Worm (Caenorhabditis elegans) whole organism, late embryonic: ENCODE data around the gene R148.3.
A peak's percentile ranks its signal among the peaks of the same experiment; 100 is the strongest.

ENCODE experiments used
- C08G9.2 ChIP-seq: sonication (generic microtip); optimal IDR thresholded peaks from 2 replicates; lab custom pipeline; 2016; ENCODE audit warnings: mild to moderate bottlenecking, missing genetic modification characterization, moderate library complexity, missing compliant biosample characterization
- F13H6.1 ChIP-seq: sonication (generic microtip); optimal IDR thresholded peaks from 2 replicates; lab custom pipeline; 2016; ENCODE audit warnings: missing genetic modification characterization, missing compliant biosample characterization
- K02D7.2 ChIP-seq: sonication (generic microtip); optimal IDR thresholded peaks from 2 replicates; lab custom pipeline; 2017; ENCODE audit warnings: mild to moderate bottlenecking, missing genetic modification characterization, missing compliant biosample characterization
- K09A11.1 ChIP-seq: sonication (generic microtip); optimal IDR thresholded peaks from 2 replicates; lab custom pipeline; 2017; ENCODE audit warnings: antibody characterized with exemption, mild to moderate bottlenecking, missing genetic modification characterization, missing compliant biosample characterization; ENCODE audit not compliant: insufficient read depth
- ahr-1 ChIP-seq: sonication (generic microtip); optimal IDR thresholded peaks from 2 replicates; lab custom pipeline; 2016; ENCODE audit warnings: missing genetic modification characterization, missing compliant biosample characterization
- ama-1 ChIP-seq: fragments of 150-350 bp; optimal IDR thresholded peaks from 2 replicates; lab custom pipeline; 2014
- ceh-14 ChIP-seq: sonication (generic microtip); optimal IDR thresholded peaks from 2 replicates; lab custom pipeline; 2016; ENCODE audit warnings: missing genotype, missing genetic modification characterization, missing compliant biosample characterization
- ceh-18 ChIP-seq: sonication (generic microtip); optimal IDR thresholded peaks from 2 replicates; lab custom pipeline; 2016; ENCODE audit warnings: missing genetic modification characterization, missing compliant biosample characterization
- ceh-19 ChIP-seq: fragments of 200-800 bp; sonication (Bioruptor generic); optimal IDR thresholded peaks from 2 replicates; lab custom pipeline; 2018; ENCODE audit warnings: mild to moderate bottlenecking, missing genetic modification characterization, missing compliant biosample characterization
- ceh-22 ChIP-seq: sonication (generic microtip); optimal IDR thresholded peaks from 2 replicates; lab custom pipeline; 2017; ENCODE audit warnings: missing biosample characterization, missing genetic modification characterization
- ceh-24 ChIP-seq: sonication (generic microtip); optimal IDR thresholded peaks from 2 replicates; lab custom pipeline; 2016; ENCODE audit warnings: mild to moderate bottlenecking, missing genetic modification characterization, missing compliant biosample characterization
- ceh-30 ChIP-seq: fragments of 150-350 bp; optimal IDR thresholded peaks from 2 replicates; lab custom pipeline; 2014; ENCODE audit warnings: missing biosample characterization, missing genetic modification characterization
- ceh-31 ChIP-seq: sonication (generic microtip); optimal IDR thresholded peaks from 2 replicates; lab custom pipeline; 2016; ENCODE audit warnings: missing genetic modification characterization, missing compliant biosample characterization
- ceh-34 ChIP-seq: sonication (generic microtip); optimal IDR thresholded peaks from 2 replicates; lab custom pipeline; 2016; ENCODE audit warnings: mild to moderate bottlenecking, missing genetic modification characterization, missing compliant biosample characterization
- ceh-6 ChIP-seq: fragments of 200-800 bp; sonication (Bioruptor generic); optimal IDR thresholded peaks from 2 replicates; lab custom pipeline; 2018; ENCODE audit warnings: mild to moderate bottlenecking, missing genetic modification characterization, missing compliant biosample characterization
- ceh-9 ChIP-seq: sonication (generic microtip); optimal IDR thresholded peaks from 2 replicates; lab custom pipeline; 2016; ENCODE audit warnings: mild to moderate bottlenecking, missing genetic modification characterization, inconsistent platforms, missing compliant biosample characterization
- dve-1 ChIP-seq: sonication (generic microtip); optimal IDR thresholded peaks from 2 replicates; lab custom pipeline; 2017; ENCODE audit warnings: antibody characterized with exemption, mild to moderate bottlenecking, missing genetic modification characterization, missing compliant biosample characterization
- eyg-1 ChIP-seq: sonication (generic microtip); optimal IDR thresholded peaks from 2 replicates; lab custom pipeline; 2016; ENCODE audit warnings: missing genotype, missing genetic modification characterization, missing compliant biosample characterization
- fax-1 ChIP-seq: sonication (generic microtip); optimal IDR thresholded peaks from 2 replicates; lab custom pipeline; 2016; ENCODE audit warnings: missing genotype, missing genetic modification characterization, missing compliant biosample characterization
- gmeb-2 ChIP-seq: sonication (generic microtip); optimal IDR thresholded peaks from 2 replicates; lab custom pipeline; 2016; ENCODE audit warnings: missing genetic modification characterization, inconsistent platforms, missing compliant biosample characterization
- hlh-13 ChIP-seq: fragments of 200-800 bp; sonication (Bioruptor generic); optimal IDR thresholded peaks from 2 replicates; lab custom pipeline; 2018; ENCODE audit warnings: mild to moderate bottlenecking, missing genetic modification characterization, missing compliant biosample characterization
- hlh-6 ChIP-seq: sonication (generic microtip); optimal IDR thresholded peaks from 2 replicates; lab custom pipeline; 2016; ENCODE audit warnings: missing genotype, missing genetic modification characterization, missing compliant biosample characterization
- hlh-8 ChIP-seq: sonication (generic microtip); optimal IDR thresholded peaks from 2 replicates; lab custom pipeline; 2016; ENCODE audit warnings: missing genotype, missing genetic modification characterization, missing compliant biosample characterization
- lim-6 ChIP-seq: sonication (generic microtip); optimal IDR thresholded peaks from 2 replicates; lab custom pipeline; 2016; ENCODE audit warnings: missing genetic modification characterization, missing compliant biosample characterization
- nfya-1 ChIP-seq: sonication (generic microtip); optimal IDR thresholded peaks from 2 replicates; lab custom pipeline; 2017; ENCODE audit warnings: missing genetic modification characterization, mild to moderate bottlenecking, missing compliant biosample characterization, antibody characterized with exemption, moderate library complexity
- nhr-11 ChIP-seq: fragments of 150-350 bp; optimal IDR thresholded peaks from 2 replicates; lab custom pipeline; 2014; ENCODE audit warnings: missing biosample characterization, missing genetic modification characterization
- nhr-232 ChIP-seq: sonication (generic microtip); optimal IDR thresholded peaks from 2 replicates; lab custom pipeline; 2016; ENCODE audit warnings: missing genetic modification characterization, missing compliant biosample characterization
- npax-4 ChIP-seq: sonication (generic microtip); optimal IDR thresholded peaks from 2 replicates; lab custom pipeline; 2016; ENCODE audit warnings: missing genetic modification characterization, missing compliant biosample characterization
- pag-3 ChIP-seq: sonication (generic microtip); optimal IDR thresholded peaks from 2 replicates; lab custom pipeline; 2016; ENCODE audit warnings: missing compliant biosample characterization, missing genetic modification characterization, borderline replicate concordance
- pat-9 ChIP-seq: fragments of 200-800 bp; sonication (Bioruptor generic); optimal IDR thresholded peaks from 2 replicates; lab custom pipeline; 2018; ENCODE audit warnings: mild to moderate bottlenecking, missing genetic modification characterization, moderate library complexity, missing compliant biosample characterization
- pha-2 ChIP-seq: sonication (generic microtip); optimal IDR thresholded peaks from 2 replicates; lab custom pipeline; 2017; ENCODE audit warnings: mild to moderate bottlenecking, missing genetic modification characterization, missing compliant biosample characterization
- pqm-1 ChIP-seq: sonication (generic microtip); optimal IDR thresholded peaks from 2 replicates; lab custom pipeline; 2016; ENCODE audit warnings: missing genetic modification characterization, missing compliant biosample characterization
- pros-1 ChIP-seq: fragments of 150-350 bp; optimal IDR thresholded peaks from 2 replicates; lab custom pipeline; 2014; ENCODE audit warnings: missing biosample characterization, missing genetic modification reagents, missing genetic modification characterization
- rnt-1 ChIP-seq: sonication (generic microtip); optimal IDR thresholded peaks from 2 replicates; lab custom pipeline; 2016; ENCODE audit warnings: missing genetic modification characterization, missing compliant biosample characterization
- sox-2 ChIP-seq: fragments of 200-800 bp; sonication (Bioruptor generic); IDR thresholded peaks from 2 replicates; pipeline ENCODE4 v1.3.6; 2022; ENCODE audit warnings: missing genetic modification reagents, missing genetic modification characterization, missing compliant biosample characterization
- tbx-7 ChIP-seq: sonication (generic microtip); optimal IDR thresholded peaks from 2 replicates; lab custom pipeline; 2016; ENCODE audit warnings: missing genotype, missing genetic modification characterization, missing compliant biosample characterization
- unc-3 ChIP-seq, 2 experiments: fragments of 200-800 bp in 1 of 2; sonication (Bioruptor generic) in 1 of 2; sonication (generic microtip) in 1 of 2; conservative IDR thresholded peaks in 1 of 2; optimal IDR thresholded peaks in 1 of 2; 2 replicates each; pipeline versions ENCODE4 v1.3.6 to Lab custom; 2016 to 2022; ENCODE audit warnings: missing compliant biosample characterization in 2 of 2, missing genetic modification characterization in 2 of 2, missing genetic modification reagents in 1 of 2
- unc-42 ChIP-seq: sonication (generic microtip); optimal IDR thresholded peaks from 2 replicates; lab custom pipeline; 2016; ENCODE audit warnings: missing genotype, missing genetic modification characterization, missing compliant biosample characterization
- unc-86 ChIP-seq: sonication (generic microtip); optimal IDR thresholded peaks from 2 replicates; lab custom pipeline; 2016; ENCODE audit warnings: missing genetic modification characterization, missing compliant biosample characterization
- zip-5 ChIP-seq: sonication (generic microtip); optimal IDR thresholded peaks from 2 replicates; lab custom pipeline; 2016; ENCODE audit warnings: missing genetic modification characterization, missing compliant biosample characterization
- ztf-16 ChIP-seq: sonication (generic microtip); optimal IDR thresholded peaks from 2 replicates; lab custom pipeline; 2017; ENCODE audit warnings: missing genetic modification characterization, missing compliant biosample characterization

R148.3 gene

DNA sequence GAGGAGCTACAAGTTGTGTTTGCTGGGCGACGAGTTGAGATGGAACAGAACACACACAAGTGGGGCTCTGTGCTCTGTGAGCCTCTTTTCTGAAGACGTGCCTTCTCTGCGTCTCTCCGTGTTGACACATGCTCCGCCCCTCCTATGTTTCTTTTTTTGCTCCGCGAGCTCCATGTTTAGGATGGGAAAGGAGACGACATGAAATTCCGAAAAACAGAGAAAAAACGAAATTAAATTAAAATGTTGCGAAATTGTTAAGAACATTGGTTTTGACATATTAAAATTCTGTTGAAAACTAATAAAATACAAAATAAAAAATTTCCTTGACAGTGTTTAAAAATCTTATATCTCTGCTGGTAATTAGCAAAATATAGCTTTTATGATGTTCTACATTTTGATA lies 36.0 kb upstream of the R148.3 start, which contains the start of gene mec-12:
Gene mec-12, minus strand, starts transcription at position 91 of the 400 bp plus-strand sequence.
- no peak for TF ChIP-seq nfya-1
- no peak for TF ChIP-seq rnt-1
- peak; percentile 81 for TF ChIP-seq unc-42 (tag; lab: Kevin White, UChicago)

DNA sequence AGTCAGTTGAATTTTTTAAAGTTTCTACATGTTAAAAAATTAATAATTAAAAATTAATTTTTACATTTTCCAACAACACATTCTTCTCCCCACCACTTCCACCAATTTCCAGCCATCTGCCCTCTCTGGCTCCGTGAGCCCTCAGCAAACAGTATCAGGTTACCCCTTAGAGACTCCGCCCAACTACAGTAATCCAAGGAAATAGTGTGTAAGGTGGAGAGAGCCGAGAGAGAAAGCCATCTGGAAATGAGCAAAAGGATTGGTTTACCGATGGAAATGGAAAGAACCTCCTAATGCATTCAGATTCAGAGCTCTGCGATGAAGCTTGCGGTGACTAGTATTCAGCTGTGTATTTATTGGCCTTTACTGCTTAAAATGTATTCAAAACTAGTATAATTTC lies 34.9 kb upstream of the R148.3 start:
- TF ChIP-seq ceh-19 (peak; percentile 76), ceh-24 (tag; lab: Kevin White, UChicago) (no peak), lim-6 (tag; lab: Kevin White, UChicago) (no peak), F13H6.1 (tag; lab: Kevin White, UChicago) (no peak), npax-4 (tag; lab: Kevin White, UChicago) (no peak), ceh-6 (GFP tag; lab: Kevin White, UChicago) (no peak), ceh-22 (tag; lab: Kevin White, UChicago) (no peak), hlh-6 (tag; lab: Kevin White, UChicago) (no peak), ceh-34 (tag; lab: Kevin White, UChicago) (peak; percentile 99)

DNA sequence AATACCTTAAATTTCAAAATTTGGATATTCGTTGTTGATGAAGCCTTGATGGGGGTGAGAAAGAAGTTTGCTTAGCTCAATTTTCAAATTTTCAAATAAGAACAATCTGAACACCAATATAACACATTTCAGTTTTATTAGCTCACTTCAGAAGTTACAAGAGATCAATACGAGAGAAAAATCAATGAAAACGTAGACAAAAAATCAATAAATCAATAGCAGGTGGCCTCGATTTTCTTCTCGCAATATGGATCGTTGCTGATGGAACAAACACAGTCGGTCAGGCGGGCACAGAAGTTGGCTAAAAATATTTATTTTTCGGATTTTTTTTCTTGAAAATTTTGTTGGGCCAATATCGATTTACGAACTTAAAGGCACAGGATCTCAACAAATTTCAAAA lies 33.1 kb upstream of the R148.3 start:
- TF ChIP-seq unc-3 (GFP tag; conservative IDR thresholded peaks at IDR 0.05; lab: Robert Waterston, UW) (no peak), unc-3 (tag; optimal IDR thresholded peaks at IDR 0.05; lab: Kevin White, UChicago) (no peak)

DNA sequence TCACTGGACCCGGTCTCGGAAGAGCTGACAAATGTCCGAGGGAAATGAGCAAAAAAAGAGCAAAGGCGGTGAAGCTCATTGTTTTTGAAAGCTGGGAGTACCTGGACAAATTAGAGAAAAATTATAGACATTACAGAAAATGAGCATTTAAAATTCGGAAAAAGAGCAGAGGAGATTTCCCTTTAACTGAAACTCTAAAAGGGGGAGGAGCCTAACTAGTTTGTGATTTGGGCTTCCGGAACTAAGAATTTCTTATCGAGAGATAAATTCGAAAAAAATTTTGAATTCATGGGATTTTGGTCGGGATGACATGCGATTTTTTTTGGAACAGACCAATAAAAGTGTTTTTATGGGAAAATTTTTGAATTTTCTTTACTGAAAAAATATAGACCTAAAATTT lies 31.5 kb upstream of the R148.3 start, which contains the start of gene C44B11.4:
Gene C44B11.4, minus strand, starts transcription at position 101 of the 400 bp plus-strand sequence.
- no peak for TF ChIP-seq F13H6.1 (tag; lab: Kevin White, UChicago)

DNA sequence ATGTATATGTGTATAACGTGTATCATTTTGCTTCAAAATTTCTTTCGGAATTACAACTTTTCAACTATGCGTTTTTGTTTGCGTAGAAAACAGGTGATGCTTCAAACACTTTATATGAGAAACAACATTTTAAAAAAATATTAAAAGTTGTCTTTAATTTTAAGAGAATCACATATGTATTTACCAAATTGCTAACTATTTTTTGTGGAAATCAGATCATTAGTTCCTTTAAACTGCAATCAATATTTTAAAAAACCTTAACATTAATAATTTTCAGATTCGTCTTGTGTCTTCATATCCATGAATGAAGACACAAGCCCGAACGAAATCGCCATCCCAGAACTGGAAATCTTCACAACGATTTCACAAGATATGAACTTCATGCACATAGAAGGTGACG lies 22.3 kb upstream of the R148.3 start, which contains the start of gene C44B11.6:
Gene C44B11.6, plus strand, starts transcription at position 301 of the 400 bp plus-strand sequence.
- TF ChIP-seq pat-9 (tag; lab: Kevin White, UChicago): no peak
- TF ChIP-seq ama-1: no peak
- TF ChIP-seq ceh-14 (tag; lab: Kevin White, UChicago): no peak
- TF ChIP-seq nhr-11 (tag; lab: Kevin White, UChicago): no peak
- TF ChIP-seq K02D7.2 (tag; lab: Kevin White, UChicago): no peak
- TF ChIP-seq gmeb-2 (tag; lab: Kevin White, UChicago): no peak
- TF ChIP-seq ztf-16: no peak
- no peak for TF ChIP-seq hlh-6 (tag; lab: Kevin White, UChicago)
- TF ChIP-seq unc-86 (tag; lab: Kevin White, UChicago): no peak
- TF ChIP-seq ceh-31 (tag; lab: Kevin White, UChicago): no peak
- TF ChIP-seq eyg-1: no peak
- TF ChIP-seq hlh-8: no peak
- no peak for TF ChIP-seq zip-5 (tag; lab: Kevin White, UChicago)
- no peak for TF ChIP-seq fax-1 (tag; lab: Kevin White, UChicago)
- TF ChIP-seq ahr-1: no peak
- TF ChIP-seq pha-2: no peak
- no peak for TF ChIP-seq dve-1 (tag; lab: Kevin White, UChicago)
- no peak for TF ChIP-seq nhr-232

DNA sequence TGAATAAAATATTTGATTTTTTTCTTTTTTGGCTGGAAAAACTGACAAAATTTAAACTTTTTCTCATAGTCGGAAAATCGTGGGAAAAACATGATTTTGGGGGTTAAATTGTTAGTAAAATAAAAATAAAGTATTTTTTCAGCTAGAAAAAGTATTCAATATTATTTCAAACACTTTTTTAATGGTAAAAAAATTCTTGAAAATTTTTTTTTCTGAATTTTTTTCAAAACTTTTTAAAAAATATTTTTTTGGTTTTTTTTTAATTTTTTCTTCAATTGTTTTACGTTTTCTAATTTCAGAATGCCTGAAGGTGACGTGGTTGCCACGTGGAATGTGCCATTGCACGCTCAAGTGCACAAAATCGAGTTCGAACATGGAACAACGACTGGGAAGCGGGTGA lies 20.2 kb upstream of the R148.3 start, which contains the start of gene C44B11.1:
Gene C44B11.1, plus strand, starts transcription at position 301 of the 400 bp plus-strand sequence.
- TF ChIP-seq pat-9 (tag; lab: Kevin White, UChicago) (no peak), nhr-232 (no peak), ceh-34 (tag; lab: Kevin White, UChicago) (no peak), pros-1 (tag; lab: Kevin White, UChicago) (no peak), pqm-1 (tag; lab: Kevin White, UChicago) (no peak), ceh-19 (no peak), ceh-14 (tag; lab: Kevin White, UChicago) (no peak), lim-6 (tag; lab: Kevin White, UChicago) (no peak), nfya-1 (no peak), sox-2 (GFP tag; lab: Robert Waterston, UW) (no peak), ceh-9 (tag; lab: Kevin White, UChicago) (no peak), hlh-13 (GFP tag; lab: Kevin White, UChicago) (no peak), ceh-30 (no peak), hlh-6 (tag; lab: Kevin White, UChicago) (no peak), K09A11.1 (tag; lab: Kevin White, UChicago) (no peak), ceh-18 (no peak), pag-3 (tag; lab: Kevin White, UChicago) (no peak), tbx-7 (tag; lab: Kevin White, UChicago) (no peak), C08G9.2 (tag; lab: Kevin White, UChicago) (no peak)
